Worm (Caenorhabditis elegans) whole organism, L4 larva: Measurements from ENCODE around the gene jamp-1.

Experiments used
- F26F4.8 ChIP-seq: fragments of 200-800 bp; sonication (Bioruptor generic); conservative IDR thresholded peaks from 2 replicates; pipeline ENCODE4 v1.3.6; 2022; ENCODE audit warnings: missing genetic modification characterization, missing compliant biosample characterization
- F37D6.2 ChIP-seq: sonication (generic microtip); optimal IDR thresholded peaks from 2 replicates; lab custom pipeline; 2016; ENCODE audit warnings: mild to moderate bottlenecking, missing genetic modification characterization, missing compliant biosample characterization
- F49E8.2 ChIP-seq: sonication (generic microtip); optimal IDR thresholded peaks from 2 replicates; lab custom pipeline; 2016; ENCODE audit warnings: missing compliant biosample characterization, mild to moderate bottlenecking, missing genetic modification characterization, borderline replicate concordance
- T26A8.4 ChIP-seq: fragments of 200-800 bp; sonication (Bioruptor generic); IDR thresholded peaks from 2 replicates; pipeline ENCODE4 v1.3.6; 2022; ENCODE audit warnings: missing genetic modification characterization, missing compliant biosample characterization
- Y5F2A.4 ChIP-seq: fragments of 200-800 bp; sonication (Bioruptor generic); optimal IDR thresholded peaks from 2 replicates; lab custom pipeline; 2018; ENCODE audit warnings: mild to moderate bottlenecking, missing genetic modification characterization, missing compliant biosample characterization
- Y75B8A.6 ChIP-seq: fragments of 200-800 bp; sonication (Bioruptor generic); IDR thresholded peaks from 2 replicates; pipeline ENCODE4 v1.3.6; 2022; ENCODE audit warnings: missing genetic modification reagents, missing genetic modification characterization, missing compliant biosample characterization
- ZK337.2 ChIP-seq: fragments of 200-800 bp; sonication (Bioruptor generic); IDR thresholded peaks from 2 replicates; pipeline ENCODE4 v1.3.6; 2022; ENCODE audit warnings: missing genetic modification reagents, missing genetic modification characterization, missing compliant biosample characterization
- aha-1 ChIP-seq: fragments of 150-350 bp; peaks from one replicate; lab custom pipeline; 2014; ENCODE audit warnings: missing biosample characterization, missing genetic modification characterization
- aly-2 ChIP-seq: sonication (generic microtip); optimal IDR thresholded peaks from 2 replicates; lab custom pipeline; 2018; ENCODE audit warnings: missing biosample characterization, missing genetic modification characterization
- ama-1 ChIP-seq: fragments of 150-350 bp; optimal IDR thresholded peaks from 2 replicates; lab custom pipeline; 2014; ENCODE audit warnings: inconsistent platforms, mixed read lengths
- arid-1 ChIP-seq: fragments of 200-800 bp; sonication (Bioruptor generic); conservative IDR thresholded peaks from 2 replicates; pipeline ENCODE4 v1.3.6; 2022; ENCODE audit warnings: missing genetic modification reagents, missing genetic modification characterization, missing compliant biosample characterization
- attf-4 ChIP-seq: sonication (generic microtip); optimal IDR thresholded peaks from 3 replicates; lab custom pipeline; 2017; ENCODE audit warnings: missing biosample characterization, missing genetic modification characterization
- ceh-82 ChIP-seq: sonication (generic microtip); optimal IDR thresholded peaks from 2 replicates; lab custom pipeline; 2017; ENCODE audit warnings: missing biosample characterization, missing genetic modification characterization
- ces-1 ChIP-seq: fragments of 150-350 bp; sonication (generic microtip); optimal IDR thresholded peaks from 4 replicates; lab custom pipeline; 2014; ENCODE audit warnings: missing biosample characterization, missing genetic modification reagents, missing genetic modification characterization
- daf-12 ChIP-seq: fragments of 150-350 bp; optimal IDR thresholded peaks from 2 replicates; lab custom pipeline; 2014; ENCODE audit warnings: missing biosample characterization, missing genetic modification reagents, missing genetic modification characterization
- daf-16 ChIP-seq, 3 experiments: sonication (generic microtip); optimal IDR thresholded peaks; 2 replicates each; lab custom pipeline; 2016 to 2017; ENCODE audit warnings: missing genetic modification characterization in 3 of 3, missing genetic modification reagents in 3 of 3, mild to moderate bottlenecking in 2 of 3, missing compliant biosample characterization in 2 of 3, missing biosample characterization in 1 of 3, moderate library complexity in 1 of 3
- daf-8 ChIP-seq: fragments of 200-800 bp; sonication (Bioruptor generic); IDR thresholded peaks from 2 replicates; pipeline ENCODE4 v1.3.6; 2022; ENCODE audit warnings: missing genetic modification characterization, missing compliant biosample characterization
- dmd-6 ChIP-seq: fragments of 200-800 bp; sonication (Bioruptor generic); IDR thresholded peaks from 2 replicates; pipeline ENCODE4 v1.3.6; 2022; ENCODE audit warnings: missing genetic modification reagents, missing genetic modification characterization, missing compliant biosample characterization
- dve-1 ChIP-seq: sonication (generic microtip); optimal IDR thresholded peaks from 2 replicates; lab custom pipeline; 2017; ENCODE audit warnings: antibody characterized with exemption, mild to moderate bottlenecking, missing genetic modification characterization, missing compliant biosample characterization; ENCODE audit not compliant: insufficient read depth
- fos-1 ChIP-seq: fragments of 150-350 bp; optimal IDR thresholded peaks from 2 replicates; lab custom pipeline; 2014; ENCODE audit warnings: missing biosample characterization, missing genetic modification characterization
- hlh-30 ChIP-seq: sonication (generic microtip); optimal IDR thresholded peaks from 2 replicates; lab custom pipeline; 2017; ENCODE audit warnings: antibody characterized with exemption, mild to moderate bottlenecking, missing genetic modification characterization, missing compliant biosample characterization; ENCODE audit not compliant: insufficient read depth
- jun-1 ChIP-seq: fragments of 150-350 bp; optimal IDR thresholded peaks from 2 replicates; lab custom pipeline; 2014; ENCODE audit warnings: missing biosample characterization, missing genetic modification reagents, missing genetic modification characterization
- lin-15B ChIP-seq: fragments of 150-350 bp; sonication (generic microtip); optimal IDR thresholded peaks from 3 replicates; lab custom pipeline; 2014; ENCODE audit warnings: missing biosample characterization, missing genetic modification characterization
- lin-29 ChIP-seq: fragments of 200-800 bp; sonication (Bioruptor generic); IDR thresholded peaks from 2 replicates; pipeline ENCODE4 v1.3.6; 2022; ENCODE audit warnings: missing genetic modification reagents, missing genetic modification characterization, missing compliant biosample characterization
- lin-38 ChIP-seq: fragments of 200-800 bp; sonication (Bioruptor generic); IDR thresholded peaks from 2 replicates; pipeline ENCODE4 v1.3.6; 2022; ENCODE audit warnings: missing genetic modification reagents, missing genetic modification characterization, missing compliant biosample characterization
- lin-39 ChIP-seq: fragments of 150-350 bp; optimal IDR thresholded peaks from 2 replicates; lab custom pipeline; 2014; ENCODE audit warnings: missing biosample characterization, missing genetic modification reagents, missing genetic modification characterization
- lir-3 ChIP-seq: sonication (generic microtip); optimal IDR thresholded peaks from 2 replicates; lab custom pipeline; 2016; ENCODE audit warnings: mild to moderate bottlenecking, missing genetic modification characterization, missing compliant biosample characterization
- mes-2 ChIP-seq: sonication (generic microtip); optimal IDR thresholded peaks from 2 replicates; lab custom pipeline; 2016; ENCODE audit warnings: missing genotype, mild to moderate bottlenecking, missing genetic modification characterization, missing compliant biosample characterization; ENCODE audit not compliant: poor library complexity, severe bottlenecking
- mxl-2 ChIP-seq: fragments of 200-800 bp; sonication (Bioruptor generic); conservative IDR thresholded peaks from 2 replicates; pipeline ENCODE4 v1.3.6; 2022; ENCODE audit warnings: missing genetic modification reagents, missing genetic modification characterization, missing compliant biosample characterization
- mxl-3 ChIP-seq: fragments of 200-800 bp; sonication (Bioruptor generic); optimal IDR thresholded peaks from 2 replicates; lab custom pipeline; 2018; ENCODE audit warnings: mild to moderate bottlenecking, missing genetic modification characterization, missing compliant biosample characterization
- nhr-111 ChIP-seq: fragments of 200-800 bp; sonication (Bioruptor generic); optimal IDR thresholded peaks from 2 replicates; lab custom pipeline; 2018; ENCODE audit warnings: mild to moderate bottlenecking, missing genetic modification characterization, missing compliant biosample characterization
- nhr-25 ChIP-seq: sonication (generic microtip); optimal IDR thresholded peaks from 2 replicates; lab custom pipeline; 2017; ENCODE audit warnings: missing genetic modification characterization, mild to moderate bottlenecking, missing compliant biosample characterization, antibody characterized with exemption, moderate library complexity, borderline replicate concordance; ENCODE audit not compliant: insufficient read depth
- nhr-48 ChIP-seq: sonication (generic microtip); optimal IDR thresholded peaks from 2 replicates; lab custom pipeline; 2016; ENCODE audit warnings: mild to moderate bottlenecking, missing genetic modification characterization, missing compliant biosample characterization
- php-3 ChIP-seq: fragments of 200-800 bp; sonication (Bioruptor generic); IDR thresholded peaks from 2 replicates; pipeline ENCODE4 v1.3.6; 2022; ENCODE audit warnings: missing genetic modification reagents, missing genetic modification characterization, missing compliant biosample characterization
- pqm-1 ChIP-seq: sonication (generic microtip); optimal IDR thresholded peaks from 2 replicates; lab custom pipeline; 2017; ENCODE audit warnings: missing biosample characterization, missing genetic modification characterization
- rbr-2 ChIP-seq: sonication (generic microtip); optimal IDR thresholded peaks from 2 replicates; lab custom pipeline; 2016; ENCODE audit warnings: missing genotype, missing genetic modification characterization, missing compliant biosample characterization
- saeg-2 ChIP-seq: fragments of 200-800 bp; sonication (Bioruptor generic); IDR thresholded peaks from 2 replicates; pipeline ENCODE4 v1.3.6; 2022; ENCODE audit warnings: missing genetic modification reagents, missing genetic modification characterization, missing compliant biosample characterization
- sdz-12 ChIP-seq: fragments of 200-800 bp; sonication (Bioruptor generic); optimal IDR thresholded peaks from 2 replicates; lab custom pipeline; 2018; ENCODE audit warnings: mild to moderate bottlenecking, missing genetic modification characterization, missing compliant biosample characterization
- snpc-1.2 ChIP-seq: fragments of 200-800 bp; sonication (Bioruptor generic); IDR thresholded peaks from 2 replicates; pipeline ENCODE4 v1.3.6; 2022; ENCODE audit warnings: missing genetic modification reagents, missing genetic modification characterization, missing compliant biosample characterization
- tag-97 ChIP-seq: fragments of 200-800 bp; sonication (Bioruptor generic); IDR thresholded peaks from 2 replicates; pipeline ENCODE4 v1.3.6; 2022; ENCODE audit warnings: missing genetic modification characterization, missing compliant biosample characterization
- unc-130 ChIP-seq: sonication (generic microtip); optimal IDR thresholded peaks from 2 replicates; lab custom pipeline; 2016; ENCODE audit warnings: missing genetic modification reagents, missing genetic modification characterization, missing compliant biosample characterization
- unc-39 ChIP-seq: sonication (generic microtip); optimal IDR thresholded peaks from 2 replicates; lab custom pipeline; 2017; ENCODE audit warnings: missing biosample characterization, missing genetic modification characterization
- unc-62 ChIP-seq, 3 experiments: fragments of 150-350 bp in 1 of 3; sonication (generic microtip); optimal IDR thresholded peaks in 2 of 3; peaks in 1 of 3; 1 replicate in 1 of 3; 2 replicates in 2 of 3; lab custom pipeline; 2014 to 2017; ENCODE audit warnings: missing biosample characterization in 3 of 3, missing genetic modification characterization in 3 of 3, missing genetic modification reagents in 3 of 3, missing genotype in 1 of 3
- zfp-3 ChIP-seq: fragments of 200-800 bp; sonication (Bioruptor generic); conservative IDR thresholded peaks from 2 replicates; pipeline ENCODE4 v1.3.6; 2022; ENCODE audit warnings: missing genetic modification reagents, missing genetic modification characterization, missing compliant biosample characterization
- ztf-11 ChIP-seq: fragments of 150-350 bp; optimal IDR thresholded peaks from 2 replicates; lab custom pipeline; 2014; ENCODE audit warnings: missing biosample characterization, missing genetic modification characterization

The jamp-1 gene

DNA sequence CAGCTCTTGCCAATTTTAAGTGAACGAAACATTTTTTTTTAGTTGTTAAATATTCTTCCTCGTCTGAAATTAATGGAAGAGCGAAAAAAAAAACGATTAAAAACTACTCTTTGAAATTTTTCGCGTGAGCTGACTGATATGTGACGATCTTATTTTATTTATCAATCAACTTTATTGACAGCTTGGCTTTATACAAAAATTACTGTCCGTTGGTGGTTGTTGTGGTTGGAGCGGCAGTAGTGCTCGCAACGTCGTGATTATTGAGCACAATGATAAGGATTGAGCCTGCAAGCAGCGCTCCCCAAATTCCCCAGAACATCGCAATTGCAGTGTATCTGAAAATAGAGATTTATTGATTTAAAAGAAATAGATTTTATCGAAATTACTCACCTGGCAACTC is 6.6 kb downstream of the jamp-1 start:
- TF ChIP-seq sdz-12 (GFP tag; lab: Kevin White, UChicago) (peak; percentile 17), daf-16 (GFP tag; optimal IDR thresholded peaks at IDR 0.05; lab: Kevin White, UChicago) (no peak), daf-16 (tag; optimal IDR thresholded peaks at IDR 0.05; lab: Kevin White, UChicago) (peak; percentile 81), F49E8.2 (tag; lab: Kevin White, UChicago) (no peak), dve-1 (tag; lab: Kevin White, UChicago) (peak; percentile 39), dmd-6 (peak; percentile 65; the same call in 1 of the 2 replicates), mes-2 (tag; lab: Kevin White, UChicago) (no peak), unc-62 (GFP tag; optimal IDR thresholded peaks at IDR 0.05 in 1 of 2; lab: Kevin White, UChicago) (no peak), unc-62 (tag; optimal IDR thresholded peaks at IDR 0.05; lab: Kevin White, UChicago) (no peak), ama-1 (lab: Kevin White, UChicago) (no peak), arid-1 (0 out of 2 replicates have a peak, but pooled peaks have one; percentile 8), lin-38 (GFP tag; lab: Robert Waterston, UW) (peak; percentile 11; the same call in 1 of the 2 replicates)

DNA sequence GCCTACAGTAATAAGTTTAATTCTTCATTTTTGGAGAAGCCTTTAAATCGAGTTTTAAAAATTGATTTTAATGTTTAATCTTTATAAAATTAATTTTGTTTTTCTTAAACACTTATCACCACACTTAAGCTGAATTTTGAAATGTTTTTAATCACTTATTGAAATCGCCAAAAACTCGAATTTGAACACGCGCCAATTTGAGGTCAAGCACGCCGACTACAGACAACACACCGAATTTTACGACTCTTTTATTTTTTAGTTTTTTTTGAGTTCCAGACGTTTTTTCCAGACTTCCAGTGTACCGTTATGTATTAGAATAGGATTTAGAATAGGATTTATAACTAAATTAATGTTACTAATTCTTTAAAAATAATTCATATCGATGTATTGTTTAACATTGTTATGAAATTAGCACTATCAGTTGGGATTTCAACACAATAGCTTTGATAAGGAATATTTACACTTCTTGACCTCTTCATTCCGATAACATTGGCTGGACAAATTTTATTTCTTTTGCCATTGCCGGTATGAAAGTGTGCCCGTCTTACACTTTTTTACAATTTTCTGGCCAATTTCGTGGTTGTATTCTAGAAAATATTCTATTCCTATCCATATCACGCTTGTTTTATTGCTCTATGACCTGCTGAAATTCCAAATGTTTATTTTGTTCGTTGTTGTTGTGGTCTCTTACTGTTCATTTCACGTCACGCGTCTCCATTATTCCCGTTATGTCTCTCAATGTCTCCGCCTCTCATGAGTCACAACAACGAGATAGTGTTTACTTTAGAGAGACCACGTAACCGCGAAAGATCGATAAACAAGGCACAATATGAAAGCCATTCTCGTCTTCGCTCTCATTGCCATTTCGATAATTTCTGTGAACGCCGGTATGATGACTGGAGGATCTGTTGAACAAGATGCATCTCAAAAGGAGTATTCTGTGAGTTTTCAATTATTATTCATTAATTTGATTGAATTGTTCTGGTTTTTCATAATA is 7.5 kb downstream of the jamp-1 start, which contains the start of gene cpi-2:
Gene cpi-2 (plus strand): TSS at position 788 of the 997 bp plus-strand sequence.
- TF ChIP-seq nhr-25 (no peak), nhr-111 (GFP tag; lab: Kevin White, UChicago) (no peak), Y75B8A.6 (no peak), jun-1 (no peak), daf-12 (tag; lab: Kevin White, UChicago) (no peak), ceh-82 (no peak), F37D6.2 (tag; lab: Kevin White, UChicago) (no peak), lin-39 (no peak), lin-29 (GFP tag; lab: Robert Waterston, UW) (no peak), mxl-3 (GFP tag; lab: Kevin White, UChicago) (peak; percentile 23), unc-130 (GFP tag; lab: Kevin White, UChicago) (no peak), ZK337.2 (no peak), hlh-30 (peak; percentile 87), lin-15B (no peak), php-3 (GFP tag; lab: Robert Waterston, UW) (peak; percentile 40; the same call in 1 of the 2 replicates), ces-1 (GFP tag; lab: Kevin White, UChicago) (no peak), tag-97 (GFP tag; lab: Robert Waterston, UW) (no peak), aha-1 (tag; lab: Kevin White, UChicago) (no peak), daf-16 (GFP tag; optimal IDR thresholded peaks at IDR 0.05; lab: Kevin White, UChicago) (peak in 1 of 2 experiments; percentile 76), daf-16 (tag; optimal IDR thresholded peaks at IDR 0.05; lab: Kevin White, UChicago) (peak; percentile 95), attf-4 (tag; lab: Kevin White, UChicago) (no peak), zfp-3 (GFP tag; lab: Robert Waterston, UW) (no peak), unc-39 (tag; lab: Kevin White, UChicago) (no peak), pqm-1 (no peak), saeg-2 (GFP tag; lab: Robert Waterston, UW) (no peak), aly-2 (tag; lab: Kevin White, UChicago) (no peak), snpc-1.2 (GFP tag; lab: Robert Waterston, UW) (no peak), lir-3 (tag; lab: Kevin White, UChicago) (no peak), ztf-11 (no peak), nhr-48 (tag; lab: Kevin White, UChicago) (peak; percentile 16), mxl-2 (GFP tag; lab: Robert Waterston, UW) (no peak), daf-8 (no peak), F26F4.8 (GFP tag; lab: Robert Waterston, UW) (no peak), T26A8.4 (GFP tag; lab: Robert Waterston, UW) (no peak), sdz-12 (GFP tag; lab: Kevin White, UChicago) (no peak), Y5F2A.4 (GFP tag; lab: Kevin White, UChicago) (no peak), rbr-2 (tag; lab: Kevin White, UChicago) (no peak), fos-1 (tag; lab: Kevin White, UChicago) (no peak)
